Fruit fly (Drosophila melanogaster) whole organism, prepupa: ENCODE results near the gene bel.
A peak's percentile ranks its signal among the peaks of the same experiment; 100 is the strongest.

Experiments
- Blimp-1 ChIP-seq: fragments of 200-800 bp; sonication (Bioruptor generic); optimal IDR thresholded peaks from 3 replicates; lab custom pipeline; 2017; ENCODE audit warnings: missing biosample characterization, missing genetic modification characterization, mild to moderate bottlenecking, moderate library complexity, missing genetic modification reagents
- CG10631 ChIP-seq: fragments of 200-800 bp; sonication (Bioruptor generic); optimal IDR thresholded peaks from 2 replicates; lab custom pipeline; 2016; ENCODE audit warnings: missing biosample characterization, missing genetic modification characterization
- CG10669 ChIP-seq: fragments of 200-800 bp; sonication (Bioruptor generic); optimal IDR thresholded peaks from 3 replicates; lab custom pipeline; 2018; ENCODE audit warnings: missing biosample characterization, mild to moderate bottlenecking, missing genetic modification characterization, moderate library complexity
- CG11762 ChIP-seq: fragments of 200-800 bp; sonication (Bioruptor generic); optimal IDR thresholded peaks from 3 replicates; lab custom pipeline; 2016; ENCODE audit warnings: missing biosample characterization, missing genetic modification characterization; ENCODE audit not compliant: insufficient read depth
- CG11902 ChIP-seq: fragments of 200-800 bp; sonication (Bioruptor generic); optimal IDR thresholded peaks from 3 replicates; lab custom pipeline; 2016; ENCODE audit warnings: missing biosample characterization, missing genetic modification characterization
- CG15336 ChIP-seq: fragments of 200-800 bp; sonication (Bioruptor generic); IDR thresholded peaks from 2 replicates; pipeline ENCODE4 v1.3.6; 2022; ENCODE audit warnings: missing biosample characterization, missing genetic modification characterization
- CG1621 ChIP-seq: fragments of 200-800 bp; sonication (Bioruptor generic); optimal IDR thresholded peaks from 3 replicates; lab custom pipeline; 2018; ENCODE audit warnings: missing biosample characterization, mild to moderate bottlenecking, missing genetic modification characterization
- CG16779 ChIP-seq: fragments of 200-800 bp; sonication (Bioruptor generic); optimal IDR thresholded peaks from 3 replicates; lab custom pipeline; 2017; ENCODE audit warnings: missing biosample characterization, mild to moderate bottlenecking, missing genetic modification characterization
- CG3032 ChIP-seq: fragments of 200-800 bp; optimal IDR thresholded peaks from 2 replicates; lab custom pipeline; 2019; ENCODE audit warnings: missing biosample characterization, mild to moderate bottlenecking, missing genetic modification characterization, moderate library complexity
- CG32006 ChIP-seq: fragments of 200-800 bp; sonication (Bioruptor generic); optimal IDR thresholded peaks from 3 replicates; lab custom pipeline; 2017; ENCODE audit warnings: missing biosample characterization, mild to moderate bottlenecking, missing genetic modification characterization
- CG3919 ChIP-seq: fragments of 200-800 bp; sonication (Bioruptor generic); optimal IDR thresholded peaks from 3 replicates; lab custom pipeline; 2016; ENCODE audit warnings: missing biosample characterization, missing genetic modification characterization
- CG6808 ChIP-seq: fragments of 200-800 bp; sonication (Bioruptor generic); optimal IDR thresholded peaks from 3 replicates; lab custom pipeline; 2017; ENCODE audit warnings: missing biosample characterization, missing genetic modification characterization, mild to moderate bottlenecking, moderate library complexity, missing genetic modification reagents
- CG6854 ChIP-seq: fragments of 200-800 bp; sonication (Bioruptor generic); optimal IDR thresholded peaks from 2 replicates; lab custom pipeline; 2017; ENCODE audit warnings: missing biosample characterization, mild to moderate bottlenecking, missing genetic modification characterization
- CG9139 ChIP-seq: fragments of 200-800 bp; sonication (Bioruptor generic); optimal IDR thresholded peaks from 3 replicates; lab custom pipeline; 2017; ENCODE audit warnings: missing biosample characterization, mild to moderate bottlenecking, missing genetic modification characterization
- Ets21C ChIP-seq: fragments of 200-800 bp; sonication (Bioruptor generic); optimal IDR thresholded peaks from 3 replicates; lab custom pipeline; 2016; ENCODE audit warnings: missing biosample characterization, missing genetic modification characterization
- Ets96B ChIP-seq: fragments of 200-800 bp; optimal IDR thresholded peaks from 2 replicates; lab custom pipeline; 2019; ENCODE audit warnings: missing biosample characterization, mild to moderate bottlenecking, missing genetic modification characterization, moderate library complexity
- Hr38 ChIP-seq: sonication (Bioruptor generic); optimal IDR thresholded peaks from 2 replicates; lab custom pipeline; 2016; ENCODE audit warnings: missing biosample characterization, missing genetic modification characterization
- Hr39 ChIP-seq: fragments of 200-800 bp; sonication (Bioruptor generic); optimal IDR thresholded peaks from 2 replicates; lab custom pipeline; 2016; ENCODE audit warnings: missing biosample characterization, missing genetic modification characterization
- Lpt ChIP-seq: fragments of 200-800 bp; sonication (Bioruptor generic); optimal IDR thresholded peaks from 3 replicates; lab custom pipeline; 2016; ENCODE audit warnings: missing biosample characterization, missing genetic modification characterization
- Met ChIP-seq: fragments of 200-800 bp; sonication (Bioruptor generic); optimal IDR thresholded peaks from 3 replicates; lab custom pipeline; 2016; ENCODE audit warnings: missing biosample characterization, missing genetic modification characterization
- OdsH ChIP-seq: fragments of 200-800 bp; sonication (Bioruptor generic); optimal IDR thresholded peaks from 3 replicates; lab custom pipeline; 2016; ENCODE audit warnings: missing biosample characterization, missing genetic modification characterization
- Smox ChIP-seq: fragments of 200-800 bp; sonication (Bioruptor generic); optimal IDR thresholded peaks from 3 replicates; lab custom pipeline; 2016; ENCODE audit warnings: missing biosample characterization, missing genetic modification characterization
- achi ChIP-seq: fragments of 200-800 bp; sonication (Bioruptor generic); optimal IDR thresholded peaks from 3 replicates; lab custom pipeline; 2016; ENCODE audit warnings: missing biosample characterization, missing genetic modification characterization
- dac ChIP-seq: fragments of 200-800 bp; sonication (Bioruptor generic); optimal IDR thresholded peaks from 2 replicates; lab custom pipeline; 2017; ENCODE audit warnings: missing biosample characterization, mild to moderate bottlenecking, missing genetic modification characterization
- esn ChIP-seq: fragments of 200-800 bp; sonication (Bioruptor generic); optimal IDR thresholded peaks from 2 replicates; lab custom pipeline; 2016; ENCODE audit warnings: missing biosample characterization, mild to moderate bottlenecking, missing genetic modification characterization, moderate library complexity
- fkh ChIP-seq: fragments of 200-800 bp; sonication (Bioruptor generic); optimal IDR thresholded peaks from 3 replicates; lab custom pipeline; 2017; ENCODE audit warnings: missing biosample characterization, mild to moderate bottlenecking, missing genetic modification characterization, moderate library complexity
- pdm3 ChIP-seq: fragments of 200-800 bp; sonication (Bioruptor generic); optimal IDR thresholded peaks from 3 replicates; lab custom pipeline; 2016; ENCODE audit warnings: missing biosample characterization, missing genetic modification characterization
- spab ChIP-seq: fragments of 200-800 bp; sonication (Bioruptor generic); optimal IDR thresholded peaks from 2 replicates; lab custom pipeline; 2017; ENCODE audit warnings: missing biosample characterization, mild to moderate bottlenecking, missing genetic modification characterization, missing genetic modification reagents
- ss ChIP-seq, 2 experiments: fragments of 200-800 bp; sonication (Bioruptor generic); optimal IDR thresholded peaks; 2 replicates in 1 of 2; 3 replicates in 1 of 2; lab custom pipeline; 2017 to 2018; ENCODE audit warnings: mild to moderate bottlenecking in 2 of 2, missing biosample characterization in 2 of 2, missing genetic modification characterization in 2 of 2, moderate library complexity in 1 of 2
- svp ChIP-seq: fragments of 200-800 bp; sonication (Bioruptor generic); peaks from one replicate; lab custom pipeline; 2016; ENCODE audit warnings: missing biosample characterization, missing genetic modification characterization
- topi ChIP-seq: fragments of 200-800 bp; sonication (Bioruptor generic); optimal IDR thresholded peaks from 3 replicates; lab custom pipeline; 2016; ENCODE audit warnings: missing biosample characterization, missing genetic modification characterization
- vri ChIP-seq: fragments of 200-800 bp; sonication (Bioruptor generic); optimal IDR thresholded peaks from 3 replicates; lab custom pipeline; 2016; ENCODE audit warnings: missing biosample characterization, mild to moderate bottlenecking, missing genetic modification characterization

Gene bel

dm6 chr3R:8705323-8706097, 44.9 kb upstream of the bel start (continued):
- peak; percentile 55 for TF ChIP-seq CG6808 (GFP tag; lab: Kevin White, UChicago)
- peak; percentile 6 for TF ChIP-seq vri
- TF ChIP-seq CG3032 = peak; percentile 44
- peak; percentile 17 for TF ChIP-seq CG3919
- no peak for TF ChIP-seq Hr38 (GFP tag; lab: Kevin White, UChicago)

dm6 chr3R:8704669-8705068, 44.1 kb upstream of the bel start:
- TF ChIP-seq CG1621 (tag; lab: Kevin White, UChicago) = no peak
- TF ChIP-seq pdm3 (GFP tag; lab: Kevin White, UChicago) = no peak
- no peak for TF ChIP-seq svp (GFP tag; lab: Kevin White, UChicago)
- TF ChIP-seq fkh (GFP tag; lab: Kevin White, UChicago) = peak; percentile 28
- no peak for TF ChIP-seq Ets96B (tag; lab: Kevin White, UChicago)
- no peak for TF ChIP-seq CG11762 (GFP tag; lab: Kevin White, UChicago)
- no peak for TF ChIP-seq Blimp-1 (GFP tag; lab: Kevin White, UChicago)
- no peak for TF ChIP-seq CG6854

- TF ChIP-seq CG32006 (no peak), dac (no peak), achi (GFP tag; lab: Kevin White, UChicago) (no peak), topi (GFP tag; lab: Kevin White, UChicago) (no peak), Hr38 (GFP tag; lab: Kevin White, UChicago) (no peak), ss (GFP tag; optimal IDR thresholded peaks at IDR 0.05; lab: Kevin White, UChicago) (no peak), CG16779 (tag; lab: Kevin White, UChicago) (no peak), esn (GFP tag; lab: Kevin White, UChicago) (no peak), Ets21C (GFP tag; lab: Kevin White, UChicago) (no peak), Smox (GFP tag; lab: Kevin White, UChicago) (no peak), spab (GFP tag; lab: Kevin White, UChicago) (no peak), Lpt (GFP tag; lab: Kevin White, UChicago) (no peak), vri (no peak)
Observed at dm6 chr3R:8701197-8701596, 40.6 kb upstream of the bel start.

dm6 chr3R:8700660-8701059, 40.1 kb upstream of the bel start:
- TF ChIP-seq Lpt (GFP tag; lab: Kevin White, UChicago) = no peak
- no peak for TF ChIP-seq ss (GFP tag; optimal IDR thresholded peaks at IDR 0.05; lab: Kevin White, UChicago)
- no peak for TF ChIP-seq Hr39 (GFP tag; lab: Kevin White, UChicago)
- no peak for TF ChIP-seq Ets96B (tag; lab: Kevin White, UChicago)
- TF ChIP-seq CG10631 = no peak
- no peak for TF ChIP-seq CG9139 (GFP tag; lab: Kevin White, UChicago)
- no peak for TF ChIP-seq OdsH
- no peak for TF ChIP-seq CG3919
- no peak for TF ChIP-seq CG16779 (tag; lab: Kevin White, UChicago)

dm6 chr3R:8699230-8699629, 38.7 kb upstream of the bel start:
- TF ChIP-seq CG10669 (GFP tag; lab: Kevin White, UChicago) (no peak), CG16779 (tag; lab: Kevin White, UChicago) (no peak), Met (GFP tag; lab: Kevin White, UChicago) (no peak), CG3919 (no peak), OdsH (no peak), CG11902 (GFP tag; lab: Kevin White, UChicago) (no peak), CG15336 (GFP tag; lab: Robert Waterston, UW) (no peak), pdm3 (GFP tag; lab: Kevin White, UChicago) (no peak), CG3032 (no peak)
